Worm (Caenorhabditis elegans) whole organism, late embryonic: ENCODE results near the gene pigk-1.

Experiments used
- C08G9.2 ChIP-seq: sonication (generic microtip); optimal IDR thresholded peaks from 2 replicates; lab custom pipeline; 2016; ENCODE audit warnings: mild to moderate bottlenecking, missing genetic modification characterization, moderate library complexity, missing compliant biosample characterization
- F13H6.1 ChIP-seq: sonication (generic microtip); optimal IDR thresholded peaks from 2 replicates; lab custom pipeline; 2016; ENCODE audit warnings: missing genetic modification characterization, missing compliant biosample characterization
- K02D7.2 ChIP-seq: sonication (generic microtip); optimal IDR thresholded peaks from 2 replicates; lab custom pipeline; 2017; ENCODE audit warnings: mild to moderate bottlenecking, missing genetic modification characterization, missing compliant biosample characterization
- K09A11.1 ChIP-seq: sonication (generic microtip); optimal IDR thresholded peaks from 2 replicates; lab custom pipeline; 2017; ENCODE audit warnings: antibody characterized with exemption, mild to moderate bottlenecking, missing genetic modification characterization, missing compliant biosample characterization; ENCODE audit not compliant: insufficient read depth
- Y22D7AL.16 ChIP-seq: sonication (generic microtip); optimal IDR thresholded peaks from 2 replicates; lab custom pipeline; 2016; ENCODE audit warnings: missing genetic modification characterization, missing compliant biosample characterization
- ceh-18 ChIP-seq: sonication (generic microtip); optimal IDR thresholded peaks from 2 replicates; lab custom pipeline; 2016; ENCODE audit warnings: missing genetic modification characterization, missing compliant biosample characterization
- ceh-24 ChIP-seq: sonication (generic microtip); optimal IDR thresholded peaks from 2 replicates; lab custom pipeline; 2016; ENCODE audit warnings: mild to moderate bottlenecking, missing genetic modification characterization, missing compliant biosample characterization
- ceh-30 ChIP-seq: fragments of 150-350 bp; optimal IDR thresholded peaks from 2 replicates; lab custom pipeline; 2014; ENCODE audit warnings: missing biosample characterization, missing genetic modification characterization
- ceh-34 ChIP-seq: sonication (generic microtip); optimal IDR thresholded peaks from 2 replicates; lab custom pipeline; 2016; ENCODE audit warnings: mild to moderate bottlenecking, missing genetic modification characterization, missing compliant biosample characterization
- ceh-6 ChIP-seq: fragments of 200-800 bp; sonication (Bioruptor generic); optimal IDR thresholded peaks from 2 replicates; lab custom pipeline; 2018; ENCODE audit warnings: mild to moderate bottlenecking, missing genetic modification characterization, missing compliant biosample characterization
- che-1 ChIP-seq: sonication (generic microtip); optimal IDR thresholded peaks from 2 replicates; lab custom pipeline; 2016; ENCODE audit warnings: mild to moderate bottlenecking, missing genetic modification characterization, missing compliant biosample characterization
- dmd-4 ChIP-seq: sonication (generic microtip); optimal IDR thresholded peaks from 2 replicates; lab custom pipeline; 2016; ENCODE audit warnings: borderline replicate concordance, missing genetic modification characterization, missing compliant biosample characterization
- dve-1 ChIP-seq: sonication (generic microtip); optimal IDR thresholded peaks from 2 replicates; lab custom pipeline; 2017; ENCODE audit warnings: antibody characterized with exemption, mild to moderate bottlenecking, missing genetic modification characterization, missing compliant biosample characterization
- elt-4 ChIP-seq: sonication (generic microtip); optimal IDR thresholded peaks from 2 replicates; lab custom pipeline; 2016; ENCODE audit warnings: missing genetic modification characterization, missing compliant biosample characterization
- ets-4 ChIP-seq: sonication (generic microtip); optimal IDR thresholded peaks from 2 replicates; lab custom pipeline; 2016; ENCODE audit warnings: missing genetic modification characterization, missing compliant biosample characterization
- eyg-1 ChIP-seq: sonication (generic microtip); optimal IDR thresholded peaks from 2 replicates; lab custom pipeline; 2016; ENCODE audit warnings: missing genotype, missing genetic modification characterization, missing compliant biosample characterization
- fkh-10 ChIP-seq: fragments of 150-350 bp; optimal IDR thresholded peaks from 2 replicates; lab custom pipeline; 2014; ENCODE audit warnings: missing biosample characterization, missing genetic modification reagents, missing genetic modification characterization
- fkh-6 ChIP-seq: sonication (generic microtip); optimal IDR thresholded peaks from 2 replicates; lab custom pipeline; 2016; ENCODE audit warnings: missing genetic modification characterization, missing compliant biosample characterization
- hlh-13 ChIP-seq: fragments of 200-800 bp; sonication (Bioruptor generic); optimal IDR thresholded peaks from 2 replicates; lab custom pipeline; 2018; ENCODE audit warnings: mild to moderate bottlenecking, missing genetic modification characterization, missing compliant biosample characterization
- hlh-30 ChIP-seq: sonication (generic microtip); optimal IDR thresholded peaks from 2 replicates; lab custom pipeline; 2017; ENCODE audit warnings: antibody characterized with exemption, missing genetic modification characterization, missing compliant biosample characterization; ENCODE audit not compliant: insufficient read depth
- hlh-8 ChIP-seq: sonication (generic microtip); optimal IDR thresholded peaks from 2 replicates; lab custom pipeline; 2016; ENCODE audit warnings: missing genotype, missing genetic modification characterization, missing compliant biosample characterization
- mec-3 ChIP-seq: sonication (generic microtip); optimal IDR thresholded peaks from 2 replicates; lab custom pipeline; 2016; ENCODE audit warnings: borderline replicate concordance, missing genetic modification characterization, missing compliant biosample characterization
- nhr-11 ChIP-seq: fragments of 150-350 bp; optimal IDR thresholded peaks from 2 replicates; lab custom pipeline; 2014; ENCODE audit warnings: missing biosample characterization, missing genetic modification characterization
- odd-2 ChIP-seq: sonication (generic microtip); optimal IDR thresholded peaks from 2 replicates; lab custom pipeline; 2017; ENCODE audit warnings: antibody characterized with exemption, mild to moderate bottlenecking, missing genetic modification characterization, missing compliant biosample characterization
- pha-2 ChIP-seq: sonication (generic microtip); optimal IDR thresholded peaks from 2 replicates; lab custom pipeline; 2017; ENCODE audit warnings: mild to moderate bottlenecking, missing genetic modification characterization, missing compliant biosample characterization
- pha-4 ChIP-seq: fragments of 150-350 bp; optimal IDR thresholded peaks from 2 replicates; lab custom pipeline; 2018; ENCODE audit warnings: missing biosample characterization, missing genetic modification reagents, missing genetic modification characterization
- pqm-1 ChIP-seq: sonication (generic microtip); optimal IDR thresholded peaks from 2 replicates; lab custom pipeline; 2016; ENCODE audit warnings: missing genetic modification characterization, missing compliant biosample characterization
- pros-1 ChIP-seq: fragments of 150-350 bp; optimal IDR thresholded peaks from 2 replicates; lab custom pipeline; 2014; ENCODE audit warnings: missing biosample characterization, missing genetic modification reagents, missing genetic modification characterization
- rnt-1 ChIP-seq: sonication (generic microtip); optimal IDR thresholded peaks from 2 replicates; lab custom pipeline; 2016; ENCODE audit warnings: missing genetic modification characterization, missing compliant biosample characterization
- sdc-2 ChIP-seq: sonication (generic microtip); optimal IDR thresholded peaks from 2 replicates; lab custom pipeline; 2016; ENCODE audit warnings: missing genotype, missing genetic modification characterization, missing compliant biosample characterization
- sox-4 ChIP-seq: sonication (generic microtip); optimal IDR thresholded peaks from 2 replicates; lab custom pipeline; 2017; ENCODE audit warnings: mild to moderate bottlenecking, missing genetic modification characterization, inconsistent platforms, missing compliant biosample characterization
- syd-9 ChIP-seq: sonication (generic microtip); optimal IDR thresholded peaks from 2 replicates; lab custom pipeline; 2016; ENCODE audit warnings: mild to moderate bottlenecking, missing genetic modification characterization, moderate library complexity, missing compliant biosample characterization
- tbx-2 ChIP-seq: sonication (generic microtip); optimal IDR thresholded peaks from 2 replicates; lab custom pipeline; 2016; ENCODE audit warnings: missing genetic modification characterization, missing compliant biosample characterization
- tbx-7 ChIP-seq: sonication (generic microtip); optimal IDR thresholded peaks from 2 replicates; lab custom pipeline; 2016; ENCODE audit warnings: missing genotype, missing genetic modification characterization, missing compliant biosample characterization
- ttx-3 ChIP-seq: sonication (generic microtip); optimal IDR thresholded peaks from 2 replicates; lab custom pipeline; 2016; ENCODE audit warnings: missing genetic modification reagents, missing genetic modification characterization, missing compliant biosample characterization
- unc-3 ChIP-seq, 2 experiments: fragments of 200-800 bp in 1 of 2; sonication (Bioruptor generic) in 1 of 2; sonication (generic microtip) in 1 of 2; conservative IDR thresholded peaks in 1 of 2; optimal IDR thresholded peaks in 1 of 2; 2 replicates each; pipeline versions ENCODE4 v1.3.6 to Lab custom; 2016 to 2022; ENCODE audit warnings: missing compliant biosample characterization in 2 of 2, missing genetic modification characterization in 2 of 2, missing genetic modification reagents in 1 of 2
- unc-55 ChIP-seq: sonication (generic microtip); optimal IDR thresholded peaks from 2 replicates; lab custom pipeline; 2017; ENCODE audit warnings: missing biosample characterization, missing genetic modification reagents, missing genetic modification characterization
- zip-5 ChIP-seq: sonication (generic microtip); optimal IDR thresholded peaks from 2 replicates; lab custom pipeline; 2016; ENCODE audit warnings: missing genetic modification characterization, missing compliant biosample characterization
- ztf-16 ChIP-seq: sonication (generic microtip); optimal IDR thresholded peaks from 2 replicates; lab custom pipeline; 2017; ENCODE audit warnings: missing genetic modification characterization, missing compliant biosample characterization

pigk-1 gene

DNA sequence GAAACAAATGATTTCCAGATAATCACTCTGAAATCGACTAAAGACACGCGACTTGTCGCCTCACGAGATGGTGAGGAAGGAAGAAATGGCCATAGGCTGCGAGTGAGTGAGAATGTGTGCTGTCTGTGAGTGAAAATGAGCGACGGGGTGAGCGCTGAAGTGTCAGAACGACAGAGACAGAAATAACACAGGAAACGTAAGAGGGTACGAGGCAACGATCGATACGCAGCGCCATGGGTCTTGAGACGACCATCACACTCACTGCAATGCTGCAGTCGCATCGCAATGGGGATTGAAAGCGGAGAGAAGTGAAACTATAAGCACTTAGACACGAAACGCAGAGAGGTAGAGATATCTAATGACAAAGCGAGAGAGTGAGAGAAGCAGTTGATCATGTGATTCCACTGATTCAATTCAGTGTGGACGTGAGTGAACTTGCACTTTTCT, 27.0 kb downstream of the pigk-1 start (continued):
- TF ChIP-seq ets-4 (peak; percentile 75), ceh-6 (no peak), pha-4 (tag; lab: Kevin White, UChicago) (no peak), pqm-1 (peak; percentile 73), K09A11.1 (tag; lab: Kevin White, UChicago) (no peak), odd-2 (no peak), hlh-13 (GFP tag; lab: Kevin White, UChicago) (no peak), ztf-16 (tag; lab: Kevin White, UChicago) (peak; percentile 54), unc-3 (GFP tag; conservative IDR thresholded peaks at IDR 0.05; lab: Robert Waterston, UW) (no peak), unc-3 (tag; optimal IDR thresholded peaks at IDR 0.05; lab: Kevin White, UChicago) (peak; percentile 40), che-1 (tag; lab: Kevin White, UChicago) (no peak), zip-5 (tag; lab: Kevin White, UChicago) (no peak), dve-1 (peak; percentile 83), elt-4 (tag; lab: Kevin White, UChicago) (no peak), ceh-24 (tag; lab: Kevin White, UChicago) (no peak), nhr-11 (tag; lab: Kevin White, UChicago) (no peak), hlh-30 (tag; lab: Kevin White, UChicago) (peak; percentile 97), rnt-1 (tag; lab: Kevin White, UChicago) (peak; percentile 84), C08G9.2 (tag; lab: Kevin White, UChicago) (peak; percentile 40), ceh-18 (tag; lab: Kevin White, UChicago) (peak; percentile 94), hlh-8 (tag; lab: Kevin White, UChicago) (peak; percentile 66), dmd-4 (no peak), sdc-2 (tag; lab: Kevin White, UChicago) (peak; percentile 43), sox-4 (tag; lab: Kevin White, UChicago) (no peak), syd-9 (peak; percentile 67), pros-1 (tag; lab: Kevin White, UChicago) (peak; percentile 93), K02D7.2 (no peak), fkh-6 (tag; lab: Kevin White, UChicago) (peak; percentile 24), tbx-7 (tag; lab: Kevin White, UChicago) (no peak), tbx-2 (tag; lab: Kevin White, UChicago) (peak; percentile 94), F13H6.1 (tag; lab: Kevin White, UChicago) (peak; percentile 42), unc-55 (GFP tag; lab: Kevin White, UChicago) (peak; percentile 85), pha-2 (no peak), Y22D7AL.16 (tag; lab: Kevin White, UChicago) (no peak), eyg-1 (tag; lab: Kevin White, UChicago) (peak; percentile 27)

DNA sequence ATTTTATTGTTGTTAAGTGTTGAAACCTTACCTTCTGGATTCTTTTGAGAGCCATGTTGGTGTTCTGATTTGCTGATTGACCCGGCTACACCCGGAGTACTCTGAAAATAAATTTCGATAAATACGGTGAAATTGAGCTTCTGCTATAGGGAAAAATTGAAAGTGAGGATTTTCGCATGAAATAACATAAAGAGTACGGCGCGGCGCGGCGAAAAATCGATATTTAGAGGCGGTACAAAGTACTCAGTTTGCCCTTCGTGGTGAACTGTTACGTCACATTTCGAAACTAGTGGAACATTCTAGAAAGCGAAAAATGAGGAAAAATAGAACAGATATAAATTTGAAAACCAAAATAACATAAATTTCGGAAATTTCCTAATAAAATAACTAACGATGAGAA, 27.7 kb downstream of the pigk-1 start, which contains the start of gene let-70:
Gene let-70 (minus strand): TSS at position 101 of the 400 bp plus-strand sequence.
- TF ChIP-seq ceh-34 (tag; lab: Kevin White, UChicago) (no peak), mec-3 (tag; lab: Kevin White, UChicago) (no peak), C08G9.2 (tag; lab: Kevin White, UChicago) (no peak), sdc-2 (tag; lab: Kevin White, UChicago) (no peak), hlh-13 (GFP tag; lab: Kevin White, UChicago) (no peak), ets-4 (no peak), fkh-10 (GFP tag; lab: Kevin White, UChicago) (no peak), hlh-8 (tag; lab: Kevin White, UChicago) (no peak), unc-3 (GFP tag; conservative IDR thresholded peaks at IDR 0.05; lab: Robert Waterston, UW) (no peak), unc-3 (tag; optimal IDR thresholded peaks at IDR 0.05; lab: Kevin White, UChicago) (no peak), hlh-30 (tag; lab: Kevin White, UChicago) (no peak), pha-4 (tag; lab: Kevin White, UChicago) (no peak), ceh-30 (tag; lab: Kevin White, UChicago) (no peak), odd-2 (no peak), ttx-3 (tag; lab: Kevin White, UChicago) (no peak), F13H6.1 (tag; lab: Kevin White, UChicago) (no peak), nhr-11 (tag; lab: Kevin White, UChicago) (no peak)
